Fruit fly (Drosophila melanogaster): ENCODE results near the gene Txl.
A peak's percentile ranks its signal among the peaks of the same experiment; 100 is the strongest.

Gene Txl

DNA sequence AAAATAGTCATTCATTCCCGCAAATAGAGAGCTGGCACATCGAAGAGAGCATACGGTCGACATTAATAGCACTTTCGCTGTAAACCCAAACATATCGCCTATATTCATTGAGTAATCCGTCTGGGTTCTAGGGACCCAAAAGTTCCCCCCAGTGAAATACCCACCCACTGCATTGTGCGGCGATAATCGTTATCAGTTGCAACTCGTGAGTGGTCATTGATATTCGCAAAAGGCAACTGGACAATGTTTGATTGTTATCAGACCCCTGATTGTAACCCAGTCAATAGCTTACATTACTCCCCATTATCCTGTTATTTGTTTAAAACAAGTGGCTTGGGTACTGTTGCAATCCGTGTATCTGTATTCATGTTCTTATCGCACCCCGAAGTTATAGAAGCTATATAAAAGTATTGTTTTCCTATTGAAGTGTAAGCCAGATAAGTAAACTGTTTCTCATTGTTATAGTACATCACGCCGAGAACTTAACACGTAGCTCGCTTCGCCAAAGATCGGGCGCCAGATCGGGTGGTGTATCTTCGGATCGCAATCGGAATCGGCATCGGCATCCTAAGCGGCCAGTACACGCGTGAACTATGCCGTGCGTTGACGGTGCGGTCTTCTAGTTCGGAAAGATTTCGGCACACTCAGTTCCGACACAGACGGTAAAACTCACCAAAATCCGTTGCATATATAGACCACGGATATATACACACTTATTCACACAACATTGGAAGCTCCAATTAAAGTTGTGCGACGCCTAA is 11.9 kb upstream of the Txl start:
- TF ChIP-seq Ets98B (GFP tag; IDR thresholded peaks at IDR 0.05) (no peak), CG17806 (tag; optimal IDR thresholded peaks at IDR 0.05) (no peak), Snoo (tag; optimal IDR thresholded peaks at IDR 0.05) (no peak), CG34367 (tag; optimal IDR thresholded peaks at IDR 0.05) (no peak), gl (tag; optimal IDR thresholded peaks at IDR 0.05) (no peak), D1 (tag; optimal IDR thresholded peaks at IDR 0.05) (no peak), CG12605 (GFP tag; IDR thresholded peaks at IDR 0.05) (0 out of 2 replicates have a peak, but pooled peaks have one; percentile 15), CG4496 (GFP tag; IDR thresholded peaks at IDR 0.05) (no peak), CG15710 (tag; optimal IDR thresholded peaks at IDR 0.05) (no peak), EcR (GFP tag; optimal IDR thresholded peaks at IDR 0.05) (peak; percentile 17)

dm6 chr3L:5764922-5765843 is 463 bp upstream of the Txl start, which contains the start of gene CG10576:
Gene CG10576, minus strand, starts transcription at chr3L:5765702.
- no peak for TF ChIP-seq CG4496 (GFP tag; IDR thresholded peaks at IDR 0.05)

- TF ChIP-seq EcR (GFP tag; optimal IDR thresholded peaks at IDR 0.05) (peak; percentile 82), Snoo (tag; optimal IDR thresholded peaks at IDR 0.05) (no peak), CG4496 (GFP tag; IDR thresholded peaks at IDR 0.05) (no peak), CG12605 (GFP tag; IDR thresholded peaks at IDR 0.05) (peak; percentile 57; the same call in 1 of the 2 replicates), CG10348 (GFP tag; IDR thresholded peaks at IDR 0.05) (no peak), Ets98B (GFP tag; IDR thresholded peaks at IDR 0.05) (no peak), gl (tag; optimal IDR thresholded peaks at IDR 0.05) (peak; percentile 17), CG14655 (GFP tag; optimal IDR thresholded peaks at IDR 0.05) (no peak), CG17806 (tag; optimal IDR thresholded peaks at IDR 0.05) (no peak)
Observed at dm6 chr3L:5768532-5769497, 3.2 kb downstream of the Txl start, which contains the start of the genes Ppat-Dpck and scny. Gene Ppat-Dpck, minus strand, starts transcription at chr3L:5768794. Gene scny, plus strand, starts transcription at chr3L:5769002.

dm6 chr3L:5770113-5770798 is 4.6 kb downstream of the Txl start:
- TF ChIP-seq Ets98B (GFP tag; IDR thresholded peaks at IDR 0.05) (peak; percentile 40), CG9948 (tag; optimal IDR thresholded peaks at IDR 0.05) (peak; percentile 66), CG13204 (GFP tag; optimal IDR thresholded peaks at IDR 0.05) (peak; percentile 93), CG17806 (tag; optimal IDR thresholded peaks at IDR 0.05) (peak; percentile 59), fd96Ca (GFP tag; IDR thresholded peaks at IDR 0.05) (peak; percentile 74), rn (GFP tag; IDR thresholded peaks at IDR 0.05) (peak; percentile 50; the same call in 1 of the 2 replicates), Pif1A (GFP tag; optimal IDR thresholded peaks at IDR 0.05) (no peak), D1 (tag; optimal IDR thresholded peaks at IDR 0.05) (no peak), CG15710 (tag; optimal IDR thresholded peaks at IDR 0.05) (peak; percentile 86), CG14655 (GFP tag; optimal IDR thresholded peaks at IDR 0.05) (no peak), Snoo (tag; optimal IDR thresholded peaks at IDR 0.05) (peak; percentile 56), CG4496 (GFP tag; IDR thresholded peaks at IDR 0.05) (peak; percentile 78), CG8159 (tag; optimal IDR thresholded peaks at IDR 0.05) (peak; percentile 82), Pif1B (GFP tag; optimal IDR thresholded peaks at IDR 0.05) (peak; percentile 69), EcR (GFP tag; optimal IDR thresholded peaks at IDR 0.05) (peak; percentile 94), CG12605 (GFP tag; IDR thresholded peaks at IDR 0.05) (peak; percentile 76), gl (tag; optimal IDR thresholded peaks at IDR 0.05) (peak; percentile 97), CG34367 (tag; optimal IDR thresholded peaks at IDR 0.05) (peak; percentile 82), CG10348 (GFP tag; IDR thresholded peaks at IDR 0.05) (no peak), CG32121 (GFP tag; IDR thresholded peaks at IDR 0.05) (peak; percentile 51), CG8301 (tag; optimal IDR thresholded peaks at IDR 0.05) (peak; percentile 64)

- TF ChIP-seq CG32121 (GFP tag; IDR thresholded peaks at IDR 0.05) (peak; percentile 65), Pif1A (GFP tag; optimal IDR thresholded peaks at IDR 0.05) (no peak), fd96Ca (GFP tag; IDR thresholded peaks at IDR 0.05) (peak; percentile 58; the same call in 1 of the 3 replicates), D1 (tag; optimal IDR thresholded peaks at IDR 0.05) (no peak), CG8301 (tag; optimal IDR thresholded peaks at IDR 0.05) (peak; percentile 87), rn (GFP tag; IDR thresholded peaks at IDR 0.05) (no peak), EcR (GFP tag; optimal IDR thresholded peaks at IDR 0.05) (no peak), CG9948 (tag; optimal IDR thresholded peaks at IDR 0.05) (peak; percentile 79), CG8159 (tag; optimal IDR thresholded peaks at IDR 0.05) (peak; percentile 85), Snoo (tag; optimal IDR thresholded peaks at IDR 0.05) (peak; percentile 78), CG17806 (tag; optimal IDR thresholded peaks at IDR 0.05) (peak; percentile 84), CG12605 (GFP tag; IDR thresholded peaks at IDR 0.05) (peak; percentile 34; the same call in 1 of the 2 replicates), CG13204 (GFP tag; optimal IDR thresholded peaks at IDR 0.05) (peak; percentile 24), gl (tag; optimal IDR thresholded peaks at IDR 0.05) (peak; percentile 28), CG34367 (tag; optimal IDR thresholded peaks at IDR 0.05) (peak; percentile 77), CG4496 (GFP tag; IDR thresholded peaks at IDR 0.05) (peak; percentile 82), CG15710 (tag; optimal IDR thresholded peaks at IDR 0.05) (peak; percentile 80), Pif1B (GFP tag; optimal IDR thresholded peaks at IDR 0.05) (no peak), CG14655 (GFP tag; optimal IDR thresholded peaks at IDR 0.05) (no peak), Ets98B (GFP tag; IDR thresholded peaks at IDR 0.05) (peak; percentile 58), CG10348 (GFP tag; IDR thresholded peaks at IDR 0.05) (no peak)
Observed at dm6 chr3L:5770817-5771425, 5.3 kb downstream of the Txl start.
